Worm (Caenorhabditis elegans) whole organism, L3 larva: ENCODE results near the gene fbxa-190.

Source experiments
- R02D3.7 ChIP-seq: fragments of 150-350 bp; optimal IDR thresholded peaks from 2 replicates; lab custom pipeline; 2014; ENCODE audit warnings: missing biosample characterization, missing genetic modification characterization
- ZK546.5 ChIP-seq: sonication (generic microtip); optimal IDR thresholded peaks from 2 replicates; lab custom pipeline; 2017; ENCODE audit warnings: missing biosample characterization, missing genetic modification characterization
- aly-2 ChIP-seq: fragments of 150-350 bp; optimal IDR thresholded peaks from 2 replicates; lab custom pipeline; 2014; ENCODE audit warnings: missing biosample characterization, missing genetic modification characterization
- ama-1 ChIP-seq: fragments of 150-350 bp; optimal IDR thresholded peaks from 2 replicates; lab custom pipeline; 2018
- ceh-16 ChIP-seq: sonication (generic microtip); optimal IDR thresholded peaks from 2 replicates; lab custom pipeline; 2017; ENCODE audit warnings: missing biosample characterization, missing genetic modification characterization
- ceh-28 ChIP-seq: fragments of 150-350 bp; optimal IDR thresholded peaks from 2 replicates; lab custom pipeline; 2014; ENCODE audit warnings: missing biosample characterization, missing genetic modification reagents, missing genetic modification characterization
- ceh-82 ChIP-seq: fragments of 150-350 bp; optimal IDR thresholded peaks from 2 replicates; lab custom pipeline; 2014; ENCODE audit warnings: missing biosample characterization, missing genetic modification characterization
- ceh-9 ChIP-seq: sonication (generic microtip); optimal IDR thresholded peaks from 2 replicates; lab custom pipeline; 2018; ENCODE audit warnings: missing biosample characterization, missing genetic modification characterization
- daf-12 ChIP-seq: fragments of 150-350 bp; optimal IDR thresholded peaks from 2 replicates; lab custom pipeline; 2014; ENCODE audit warnings: missing biosample characterization, missing genetic modification reagents, missing genetic modification characterization
- egl-27 ChIP-seq: sonication (generic microtip); optimal IDR thresholded peaks from 4 replicates; lab custom pipeline; 2017; ENCODE audit warnings: missing biosample characterization, missing genetic modification reagents, missing genetic modification characterization
- egl-5 ChIP-seq: fragments of 150-350 bp; optimal IDR thresholded peaks from 2 replicates; lab custom pipeline; 2017; ENCODE audit warnings: missing biosample characterization, missing genetic modification reagents, missing genetic modification characterization, inconsistent platforms
- elt-1 ChIP-seq: fragments of 150-350 bp; optimal IDR thresholded peaks from 2 replicates; lab custom pipeline; 2014; ENCODE audit warnings: missing biosample characterization, missing genetic modification characterization
- elt-2 ChIP-seq: sonication (generic microtip); optimal IDR thresholded peaks from 2 replicates; lab custom pipeline; 2016; ENCODE audit warnings: missing genetic modification reagents, mild to moderate bottlenecking, missing genetic modification characterization, missing compliant biosample characterization
- elt-3 ChIP-seq, 3 experiments: fragments of 150-350 bp in 1 of 3; sonication (generic microtip) in 2 of 3; optimal IDR thresholded peaks; 2 replicates in 2 of 3; 4 replicates in 1 of 3; lab custom pipeline; 2014 to 2017; ENCODE audit warnings: missing biosample characterization in 3 of 3, missing genetic modification characterization in 3 of 3
- eor-1 ChIP-seq, 2 experiments: fragments of 150-350 bp; optimal IDR thresholded peaks; 2 replicates each; lab custom pipeline; 2014 to 2018; ENCODE audit warnings: missing biosample characterization in 2 of 2, missing genetic modification characterization in 2 of 2
- fkh-10 ChIP-seq: sonication (generic microtip); optimal IDR thresholded peaks from 2 replicates; lab custom pipeline; 2017; ENCODE audit warnings: missing biosample characterization, missing genetic modification reagents, missing genetic modification characterization
- fkh-2 ChIP-seq: fragments of 150-350 bp; optimal IDR thresholded peaks from 2 replicates; lab custom pipeline; 2014; ENCODE audit warnings: missing biosample characterization, missing genetic modification reagents, missing genetic modification characterization
- fos-1 ChIP-seq: fragments of 150-350 bp; optimal IDR thresholded peaks from 2 replicates; lab custom pipeline; 2014; ENCODE audit warnings: missing biosample characterization, missing genetic modification characterization
- hmg-11 ChIP-seq: sonication (generic microtip); optimal IDR thresholded peaks from 2 replicates; lab custom pipeline; 2016; ENCODE audit warnings: missing genetic modification characterization, missing compliant biosample characterization
- jun-1 ChIP-seq: fragments of 150-350 bp; optimal IDR thresholded peaks from 2 replicates; lab custom pipeline; 2014; ENCODE audit warnings: missing biosample characterization, missing genetic modification reagents, missing genetic modification characterization
- lin-15B ChIP-seq: fragments of 150-350 bp; optimal IDR thresholded peaks from 2 replicates; lab custom pipeline; 2014; ENCODE audit warnings: missing biosample characterization, missing genetic modification characterization
- lin-39 ChIP-seq: fragments of 150-350 bp; optimal IDR thresholded peaks from 2 replicates; lab custom pipeline; 2018; ENCODE audit warnings: missing biosample characterization, missing genetic modification reagents, missing genetic modification characterization
- lsy-12 ChIP-seq: sonication (generic microtip); optimal IDR thresholded peaks from 2 replicates; lab custom pipeline; 2016; ENCODE audit warnings: mild to moderate bottlenecking, missing genetic modification characterization, missing compliant biosample characterization
- mdl-1 ChIP-seq: fragments of 150-350 bp; optimal IDR thresholded peaks from 2 replicates; lab custom pipeline; 2014; ENCODE audit warnings: missing biosample characterization, missing genetic modification characterization
- mml-1 ChIP-seq: fragments of 150-350 bp; sonication (generic microtip); optimal IDR thresholded peaks from 3 replicates; lab custom pipeline; 2014; ENCODE audit warnings: missing biosample characterization, missing genetic modification characterization
- nfya-1 ChIP-seq: sonication (generic microtip); optimal IDR thresholded peaks from 2 replicates; lab custom pipeline; 2017; ENCODE audit warnings: missing genetic modification characterization, mild to moderate bottlenecking, missing compliant biosample characterization, antibody characterized with exemption, moderate library complexity; ENCODE audit not compliant: insufficient read depth
- nhr-11 ChIP-seq: fragments of 150-350 bp; optimal IDR thresholded peaks from 2 replicates; lab custom pipeline; 2014; ENCODE audit warnings: missing biosample characterization, missing genetic modification characterization
- nhr-12 ChIP-seq: fragments of 150-350 bp; optimal IDR thresholded peaks from 2 replicates; lab custom pipeline; 2014; ENCODE audit warnings: missing biosample characterization, missing genetic modification characterization
- nhr-23 ChIP-seq: fragments of 150-350 bp; optimal IDR thresholded peaks from 2 replicates; lab custom pipeline; 2014; ENCODE audit warnings: missing biosample characterization, missing genetic modification reagents, missing genetic modification characterization
- nhr-237 ChIP-seq: fragments of 150-350 bp; optimal IDR thresholded peaks from 2 replicates; lab custom pipeline; 2014; ENCODE audit warnings: missing biosample characterization, missing genetic modification characterization
- nhr-25 ChIP-seq: sonication (generic microtip); optimal IDR thresholded peaks from 2 replicates; lab custom pipeline; 2017; ENCODE audit warnings: missing biosample characterization, missing genetic modification characterization
- nhr-28 ChIP-seq: fragments of 150-350 bp; optimal IDR thresholded peaks from 2 replicates; lab custom pipeline; 2014; ENCODE audit warnings: missing biosample characterization, missing genetic modification characterization
- nhr-43 ChIP-seq: sonication (generic microtip); optimal IDR thresholded peaks from 2 replicates; lab custom pipeline; 2016; ENCODE audit warnings: mild to moderate bottlenecking, missing genetic modification characterization, missing compliant biosample characterization; ENCODE audit not compliant: poor library complexity, severe bottlenecking
- nhr-67 ChIP-seq: fragments of 150-350 bp; optimal IDR thresholded peaks from 2 replicates; lab custom pipeline; 2014; ENCODE audit warnings: missing biosample characterization, missing genetic modification characterization
- nhr-76 ChIP-seq: fragments of 150-350 bp; sonication (generic microtip); optimal IDR thresholded peaks from 5 replicates; lab custom pipeline; 2014; ENCODE audit warnings: missing biosample characterization, missing genetic modification characterization
- nhr-77 ChIP-seq: fragments of 150-350 bp; optimal IDR thresholded peaks from 2 replicates; lab custom pipeline; 2014; ENCODE audit warnings: missing biosample characterization, missing genetic modification characterization
- pha-4 ChIP-seq: fragments of 150-350 bp; optimal IDR thresholded peaks from 2 replicates; lab custom pipeline; 2014; ENCODE audit warnings: missing biosample characterization, missing genetic modification reagents, missing genetic modification characterization
- pqm-1 ChIP-seq: fragments of 150-350 bp; optimal IDR thresholded peaks from 2 replicates; lab custom pipeline; 2017; ENCODE audit warnings: missing biosample characterization, missing genetic modification characterization, inconsistent platforms
- sea-2 ChIP-seq: fragments of 150-350 bp; sonication (generic microtip); optimal IDR thresholded peaks from 4 replicates; lab custom pipeline; 2014; ENCODE audit warnings: missing biosample characterization, missing genetic modification reagents, missing genetic modification characterization
- skn-1 ChIP-seq: fragments of 150-350 bp; optimal IDR thresholded peaks from 2 replicates; lab custom pipeline; 2014; ENCODE audit warnings: missing biosample characterization, missing genetic modification characterization
- snpc-4 ChIP-seq: fragments of 150-350 bp; optimal IDR thresholded peaks from 2 replicates; lab custom pipeline; 2014; ENCODE audit warnings: missing biosample characterization, missing genetic modification characterization
- tbx-2 ChIP-seq: sonication (generic microtip); optimal IDR thresholded peaks from 2 replicates; lab custom pipeline; 2016; ENCODE audit warnings: mild to moderate bottlenecking, missing genetic modification characterization, missing compliant biosample characterization
- unc-39 ChIP-seq: sonication (generic microtip); optimal IDR thresholded peaks from 4 replicates; lab custom pipeline; 2017; ENCODE audit warnings: missing biosample characterization, missing genetic modification characterization
- unc-62 ChIP-seq: fragments of 150-350 bp; sonication (generic microtip); optimal IDR thresholded peaks from 4 replicates; lab custom pipeline; 2014; ENCODE audit warnings: missing biosample characterization, missing genetic modification reagents, missing genetic modification characterization
- zag-1 ChIP-seq: fragments of 150-350 bp; optimal IDR thresholded peaks from 2 replicates; lab custom pipeline; 2014; ENCODE audit warnings: missing biosample characterization, missing genetic modification characterization
- ztf-11 ChIP-seq: fragments of 150-350 bp; optimal IDR thresholded peaks from 2 replicates; lab custom pipeline; 2014; ENCODE audit warnings: missing biosample characterization, missing genetic modification characterization
- ztf-4 ChIP-seq: fragments of 150-350 bp; optimal IDR thresholded peaks from 2 replicates; lab custom pipeline; 2014; ENCODE audit warnings: missing biosample characterization, missing genetic modification characterization

fbxa-190 gene

ce11 chrX:1393891-1394290 lies 22.1 kb downstream of the fbxa-190 start, which contains the start of gene F56C3.9:
TSS of gene F56C3.9 (minus strand) at chrX:1393991.
- no peak for TF ChIP-seq egl-27
- TF ChIP-seq nhr-77 (tag; lab: Kevin White, UChicago): no peak
- TF ChIP-seq lin-15B: no peak
- no peak for TF ChIP-seq elt-3 (tag; optimal IDR thresholded peaks at IDR 0.05; lab: Kevin White, UChicago)
- no peak for TF ChIP-seq hmg-11
- no peak for TF ChIP-seq elt-2 (tag; lab: Kevin White, UChicago)
- TF ChIP-seq fkh-2 (tag; lab: Kevin White, UChicago): no peak
- TF ChIP-seq tbx-2 (tag; lab: Kevin White, UChicago): no peak
- TF ChIP-seq lin-39 (tag; lab: Kevin White, UChicago): no peak
- TF ChIP-seq ceh-9 (tag; lab: Kevin White, UChicago): no peak

ce11 chrX:1394437-1394836 lies 22.6 kb downstream of the fbxa-190 start:
- peak; percentile 4 for TF ChIP-seq elt-2 (tag; lab: Kevin White, UChicago)
- no peak for TF ChIP-seq nhr-76 (tag; lab: Kevin White, UChicago)

- TF ChIP-seq mml-1 (tag; lab: Kevin White, UChicago): no peak
- TF ChIP-seq lin-15B: no peak
- TF ChIP-seq jun-1 (tag; lab: Kevin White, UChicago): peak; percentile 86
- no peak for TF ChIP-seq nhr-25
- no peak for TF ChIP-seq pha-4 (tag; lab: Kevin White, UChicago)
- TF ChIP-seq mdl-1 (tag; lab: Kevin White, UChicago): no peak
- no peak for TF ChIP-seq daf-12 (tag; lab: Kevin White, UChicago)
- no peak for TF ChIP-seq sea-2 (GFP tag; lab: Kevin White, UChicago)
- TF ChIP-seq nhr-237 (tag; lab: Kevin White, UChicago): no peak
- TF ChIP-seq nhr-67 (tag; lab: Kevin White, UChicago): no peak
- no peak for TF ChIP-seq elt-2 (tag; lab: Kevin White, UChicago)
- no peak for TF ChIP-seq tbx-2 (tag; lab: Kevin White, UChicago)
- TF ChIP-seq fkh-10 (GFP tag; lab: Kevin White, UChicago): no peak
- no peak for TF ChIP-seq unc-62 (GFP tag; lab: Kevin White, UChicago)
- no peak for TF ChIP-seq ceh-82 (tag; lab: Kevin White, UChicago)
- no peak for TF ChIP-seq snpc-4 (tag; lab: Kevin White, UChicago)
- TF ChIP-seq eor-1 (tag; optimal IDR thresholded peaks at IDR 0.05; lab: Kevin White, UChicago): no peak
- no peak for TF ChIP-seq nhr-77 (tag; lab: Kevin White, UChicago)
- TF ChIP-seq egl-27: peak; percentile 32
- no peak for TF ChIP-seq zag-1 (tag; lab: Kevin White, UChicago)
- no peak for TF ChIP-seq unc-39 (tag; lab: Kevin White, UChicago)
- peak; percentile 18 for TF ChIP-seq nhr-23 (tag; lab: Kevin White, UChicago)
- TF ChIP-seq ceh-16 (tag; lab: Kevin White, UChicago): no peak
- no peak for TF ChIP-seq nhr-12 (tag; lab: Kevin White, UChicago)
- TF ChIP-seq fkh-2 (tag; lab: Kevin White, UChicago): no peak
- TF ChIP-seq hmg-11: no peak
- TF ChIP-seq ztf-4: no peak
- no peak for TF ChIP-seq ceh-28 (tag; lab: Kevin White, UChicago)
- peak; percentile 65 for TF ChIP-seq egl-5 (tag; lab: Kevin White, UChicago)
- peak; percentile 72 for TF ChIP-seq pqm-1 (tag; lab: Kevin White, UChicago)
- TF ChIP-seq ceh-9 (tag; lab: Kevin White, UChicago): no peak
- TF ChIP-seq ama-1: no peak
- TF ChIP-seq nhr-11: no peak
- TF ChIP-seq ZK546.5: no peak
- TF ChIP-seq fos-1 (tag; lab: Kevin White, UChicago): no peak
- no peak for TF ChIP-seq ztf-11 (tag; lab: Kevin White, UChicago)
- no peak for TF ChIP-seq elt-1 (tag; lab: Kevin White, UChicago)
- TF ChIP-seq lin-39 (tag; lab: Kevin White, UChicago): no peak
- TF ChIP-seq nfya-1 (tag; lab: Kevin White, UChicago): peak; percentile 14
- no peak for TF ChIP-seq lsy-12 (tag; lab: Kevin White, UChicago)
- peak in 1 of 3 experiments; percentile 27 for TF ChIP-seq elt-3 (tag; optimal IDR thresholded peaks at IDR 0.05; lab: Kevin White, UChicago)
- TF ChIP-seq nhr-43 (tag; lab: Kevin White, UChicago): peak; percentile 74
- TF ChIP-seq R02D3.7: no peak
- no peak for TF ChIP-seq aly-2
- TF ChIP-seq nhr-28 (tag; lab: Kevin White, UChicago): no peak
- no peak for TF ChIP-seq skn-1 (tag; lab: Kevin White, UChicago)
- no peak for TF ChIP-seq nhr-76 (tag; lab: Kevin White, UChicago)
These were observed 24.0 kb downstream of the fbxa-190 start for ce11 chrX:1395793-1396192.
